Worm (Caenorhabditis elegans) whole organism, L4/young adult: ENCODE results near the gene Y60A9.3.

Source experiments
- W03F9.2 ChIP-seq: fragments of 150-350 bp; optimal IDR thresholded peaks from 2 replicates; lab custom pipeline; 2014; ENCODE audit warnings: missing biosample characterization, missing genetic modification characterization
- him-1 ChIP-seq: sonication (generic microtip); optimal IDR thresholded peaks from 2 replicates; lab custom pipeline; 2016; ENCODE audit warnings: missing genotype, missing genetic modification reagents, missing genetic modification characterization, missing compliant biosample characterization

- TF ChIP-seq him-1 (tag; lab: Kevin White, UChicago) (no peak), W03F9.2 (tag; lab: Kevin White, UChicago) (no peak)
These were observed 43.3 kb upstream of the Y60A9.3 start for ce11 chrX:14339723-14340122.
